Worm (Caenorhabditis elegans) whole organism, midembryonic: ENCODE data around the gene ZK795.2.

Experiments
- cog-1 ChIP-seq: sonication (generic microtip); optimal IDR thresholded peaks from 2 replicates; lab custom pipeline; 2016; ENCODE audit warnings: missing genetic modification characterization, missing compliant biosample characterization
- med-1 ChIP-seq: sonication (generic microtip); optimal IDR thresholded peaks from 2 replicates; lab custom pipeline; 2017; ENCODE audit warnings: missing genetic modification characterization, mild to moderate bottlenecking, missing compliant biosample characterization, antibody characterized with exemption, missing genetic modification reagents; ENCODE audit not compliant: insufficient read depth
- ref-1 ChIP-seq: fragments of 200-800 bp; sonication (Bioruptor generic); conservative IDR thresholded peaks from 2 replicates; pipeline ENCODE4 v1.3.6; 2022; ENCODE audit warnings: missing genetic modification reagents, missing genetic modification characterization, missing compliant biosample characterization
- tab-1 ChIP-seq: fragments of 200-800 bp; sonication (Bioruptor generic); IDR thresholded peaks from 2 replicates; pipeline ENCODE4 v1.3.6; 2022; ENCODE audit warnings: missing genetic modification characterization, missing compliant biosample characterization
- ztf-23 ChIP-seq: fragments of 200-800 bp; sonication (Bioruptor generic); IDR thresholded peaks from 2 replicates; pipeline ENCODE4 v1.3.6; 2022; ENCODE audit warnings: missing genetic modification reagents, missing genetic modification characterization, missing compliant biosample characterization
- ztf-29 ChIP-seq: fragments of 200-800 bp; sonication (Bioruptor generic); IDR thresholded peaks from 2 replicates; pipeline ENCODE4 v1.3.6; 2022; ENCODE audit warnings: missing genetic modification reagents, missing genetic modification characterization, missing compliant biosample characterization

DNA sequence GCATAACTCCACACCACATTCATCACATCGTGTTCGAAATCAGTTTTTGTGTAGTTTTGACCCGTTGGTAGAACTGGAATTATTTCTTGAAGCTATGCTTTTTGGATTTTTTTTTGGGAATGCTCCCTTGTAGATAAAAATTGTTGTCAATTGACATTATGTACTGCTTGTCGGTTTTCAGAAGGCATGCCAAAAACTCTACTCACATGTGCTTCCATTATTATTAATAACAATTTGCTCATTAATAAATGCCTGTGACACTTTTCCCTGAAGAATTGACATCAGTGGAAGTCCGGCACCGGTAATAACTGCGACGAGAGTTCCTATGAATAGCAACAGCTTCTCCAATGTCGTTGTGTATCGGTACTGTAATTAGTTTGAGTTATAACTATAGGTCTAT is 38.2 kb upstream of the ZK795.2 start:
- TF ChIP-seq cog-1 (tag; lab: Kevin White, UChicago) (no peak), med-1 (GFP tag; lab: Kevin White, UChicago) (no peak), ztf-23 (no peak), ref-1 (GFP tag; lab: Robert Waterston, UW) (no peak), ztf-29 (no peak), tab-1 (GFP tag; lab: Robert Waterston, UW) (no peak)
